Fruit fly (Drosophila melanogaster): ENCODE data around the gene Gapdh2.

The Gapdh2 gene

DNA sequence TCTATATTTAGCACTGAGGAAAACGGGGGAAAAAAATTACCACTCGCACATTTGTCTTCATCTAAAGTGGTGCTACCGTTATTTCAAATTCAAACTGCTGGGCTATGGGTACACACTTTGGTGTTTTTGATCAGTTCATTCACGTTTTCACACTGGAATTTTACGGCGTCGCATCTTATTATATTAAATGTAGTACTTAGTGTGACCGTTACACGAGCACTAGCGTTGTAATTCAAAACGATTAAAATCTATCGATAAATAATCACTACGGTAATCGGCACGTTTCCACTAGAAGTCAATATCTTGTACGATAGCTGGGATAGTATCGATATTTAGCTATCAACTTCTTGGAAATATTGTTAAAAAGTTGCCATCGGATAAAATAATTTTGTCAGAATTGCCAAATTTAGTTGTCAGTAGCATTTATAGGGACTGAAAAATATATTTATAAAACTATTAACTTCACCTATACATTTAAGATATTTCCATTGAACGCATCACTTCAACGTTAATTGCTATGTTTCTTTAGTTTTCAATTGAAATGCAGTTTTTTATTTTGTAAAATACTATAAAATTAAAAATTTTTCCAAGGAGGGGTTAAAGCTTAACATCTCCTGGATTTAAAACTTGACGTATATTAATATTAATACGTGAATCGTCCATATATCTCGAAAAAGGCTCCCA is 10.2 kb upstream of the Gapdh2 start, which contains the start of the genes CG46440 and Myb:
Gene CG46440, minus strand, starts transcription at position 223 of the 684 bp plus-strand sequence.
Gene Myb, minus strand, starts transcription at position 223 of the 684 bp plus-strand sequence.
- TF ChIP-seq tj (GFP tag; optimal IDR thresholded peaks at IDR 0.05) (peak; percentile 3), Crg-1 (GFP tag; optimal IDR thresholded peaks at IDR 0.05) (no peak), CG14711 (tag; optimal IDR thresholded peaks at IDR 0.05) (peak; percentile 17), Mnt (GFP tag; optimal IDR thresholded peaks at IDR 0.05) (peak; percentile 31), Hr96 (GFP tag; optimal IDR thresholded peaks at IDR 0.05) (no peak), pad (GFP tag; optimal IDR thresholded peaks at IDR 0.05) (peak; percentile 3), toe (GFP tag; optimal IDR thresholded peaks at IDR 0.05) (no peak), bab1 (GFP tag; optimal IDR thresholded peaks at IDR 0.05) (peak; percentile 17)

dm6 chrX:15859387-15859786 is 8.6 kb upstream of the Gapdh2 start, which contains the start of gene AlkB:
AlkB (minus strand) TSS chrX:15859487.
- TF ChIP-seq CG5204 (GFP tag; optimal IDR thresholded peaks at IDR 0.05) (no peak), tj (GFP tag; optimal IDR thresholded peaks at IDR 0.05) (no peak), ovo (GFP tag; optimal IDR thresholded peaks at IDR 0.05) (no peak), cic (GFP tag; optimal IDR thresholded peaks at IDR 0.05) (no peak), CG33017 (tag; optimal IDR thresholded peaks at IDR 0.05) (no peak), Mnt (GFP tag; optimal IDR thresholded peaks at IDR 0.05) (no peak), kay (GFP tag; ENCODE audit: borderline replicate concordance) (no peak), CG14711 (tag; optimal IDR thresholded peaks at IDR 0.05) (no peak), CG1620 (GFP tag; optimal IDR thresholded peaks at IDR 0.05) (no peak), bab1 (GFP tag; optimal IDR thresholded peaks at IDR 0.05) (no peak)

- TF ChIP-seq ovo (GFP tag; optimal IDR thresholded peaks at IDR 0.05) (peak; percentile 10), bab1 (GFP tag; optimal IDR thresholded peaks at IDR 0.05) (peak; percentile 43), CG1620 (GFP tag; optimal IDR thresholded peaks at IDR 0.05) (peak; percentile 42), CG14711 (tag; optimal IDR thresholded peaks at IDR 0.05) (peak; percentile 4), cnc (optimal IDR thresholded peaks at IDR 0.05) (no peak), CG7101 (tag; optimal IDR thresholded peaks at IDR 0.05) (no peak), Crg-1 (GFP tag; optimal IDR thresholded peaks at IDR 0.05) (no peak)
Measured at dm6 chrX:15859869-15860268, 8.1 kb upstream of the Gapdh2 start, which contains the start of gene Gbeta13F. Gbeta13F (plus strand) TSS chrX:15860115.

DNA sequence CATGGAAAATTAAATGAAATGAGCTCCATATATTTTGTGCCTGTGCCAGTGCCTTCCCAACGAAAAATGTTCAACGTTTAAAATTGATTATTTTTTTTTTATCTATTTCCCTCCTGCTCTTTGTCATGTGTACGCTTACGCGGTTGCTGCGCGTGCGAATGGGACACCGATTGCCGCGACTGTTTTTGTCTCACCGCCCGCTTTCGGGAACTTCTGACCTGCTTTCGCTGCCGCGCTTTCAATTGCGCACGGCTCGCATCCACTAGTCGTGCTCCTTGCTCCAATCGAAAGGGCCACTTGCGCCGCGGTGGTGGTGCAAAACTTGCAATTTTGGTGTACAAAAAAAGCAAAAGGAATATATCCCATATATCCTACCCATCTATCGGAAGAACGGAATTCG is 7.5 kb upstream of the Gapdh2 start:
- TF ChIP-seq Clk (GFP tag; optimal IDR thresholded peaks at IDR 0.05) (no peak), tj (GFP tag; optimal IDR thresholded peaks at IDR 0.05) (peak; percentile 88), CG12768 (GFP tag; optimal IDR thresholded peaks at IDR 0.05) (peak; percentile 28), cnc (optimal IDR thresholded peaks at IDR 0.05) (no peak), ovo (GFP tag; optimal IDR thresholded peaks at IDR 0.05) (peak; percentile 17), Hr96 (GFP tag; optimal IDR thresholded peaks at IDR 0.05) (no peak), CG7045 (GFP tag; optimal IDR thresholded peaks at IDR 0.05) (peak; percentile 8), CG7101 (tag; optimal IDR thresholded peaks at IDR 0.05) (peak; percentile 31), cic (GFP tag; optimal IDR thresholded peaks at IDR 0.05) (peak; percentile 64), CG33017 (tag; optimal IDR thresholded peaks at IDR 0.05) (no peak), CG14711 (tag; optimal IDR thresholded peaks at IDR 0.05) (no peak), CG11617 (GFP tag; optimal IDR thresholded peaks at IDR 0.05) (peak; percentile 76), pad (GFP tag; optimal IDR thresholded peaks at IDR 0.05) (peak; percentile 76), Crg-1 (GFP tag; optimal IDR thresholded peaks at IDR 0.05) (no peak), CG5204 (GFP tag; optimal IDR thresholded peaks at IDR 0.05) (no peak), toe (GFP tag; optimal IDR thresholded peaks at IDR 0.05) (peak; percentile 32), bab1 (GFP tag; optimal IDR thresholded peaks at IDR 0.05) (peak; percentile 45), Mnt (GFP tag; optimal IDR thresholded peaks at IDR 0.05) (peak; percentile 95), kay (GFP tag; ENCODE audit: borderline replicate concordance) (no peak), CG1620 (GFP tag; optimal IDR thresholded peaks at IDR 0.05) (no peak)

dm6 chrX:15866032-15866431 is 1.9 kb upstream of the Gapdh2 start:
- TF ChIP-seq Mnt (GFP tag; optimal IDR thresholded peaks at IDR 0.05) (no peak), kay (GFP tag; ENCODE audit: borderline replicate concordance) (peak; percentile 60)

dm6 chrX:15866799-15867412 is 1.0 kb upstream of the Gapdh2 start:
- TF ChIP-seq CG14711 (tag; optimal IDR thresholded peaks at IDR 0.05) (peak; percentile 11), CG5204 (GFP tag; optimal IDR thresholded peaks at IDR 0.05) (no peak), kay (GFP tag; ENCODE audit: borderline replicate concordance) (peak; percentile 78), bab1 (GFP tag; optimal IDR thresholded peaks at IDR 0.05) (peak; percentile 29), cic (GFP tag; optimal IDR thresholded peaks at IDR 0.05) (peak; percentile 3)

- no peak for TF ChIP-seq CG7101 (tag; optimal IDR thresholded peaks at IDR 0.05)
- no peak for TF ChIP-seq CG14711 (tag; optimal IDR thresholded peaks at IDR 0.05)
- TF ChIP-seq CG5204 (GFP tag; optimal IDR thresholded peaks at IDR 0.05) = no peak
- TF ChIP-seq cnc (optimal IDR thresholded peaks at IDR 0.05) = no peak
- no peak for TF ChIP-seq CG33017 (tag; optimal IDR thresholded peaks at IDR 0.05)
- no peak for TF ChIP-seq Mnt (GFP tag; optimal IDR thresholded peaks at IDR 0.05)
Measured at dm6 chrX:15868781-15869180, 836 bp downstream of the Gapdh2 start.

Data from whole organism, adult.